Worm (Caenorhabditis elegans) whole organism, L4 larva: ENCODE measurements around the gene nfm-1.

Experiments used
- D1046.2 ChIP-seq: fragments of 200-800 bp; sonication (Bioruptor generic); IDR thresholded peaks from 2 replicates; pipeline ENCODE4 v1.3.6; 2022; ENCODE audit warnings: missing genetic modification characterization, missing compliant biosample characterization
- T20F7.1 ChIP-seq: fragments of 200-800 bp; sonication (Bioruptor generic); optimal IDR thresholded peaks from 2 replicates; lab custom pipeline; 2018; ENCODE audit warnings: mild to moderate bottlenecking, missing genetic modification characterization, missing compliant biosample characterization
- ZK546.5 ChIP-seq, 2 experiments: sonication (generic microtip); optimal IDR thresholded peaks; 2 replicates each; lab custom pipeline; 2017; ENCODE audit warnings: missing biosample characterization in 2 of 2, missing genetic modification characterization in 2 of 2
- aha-1 ChIP-seq: fragments of 150-350 bp; peaks from one replicate; lab custom pipeline; 2014; ENCODE audit warnings: missing biosample characterization, missing genetic modification characterization
- arid-1 ChIP-seq: fragments of 200-800 bp; sonication (Bioruptor generic); conservative IDR thresholded peaks from 2 replicates; pipeline ENCODE4 v1.3.6; 2022; ENCODE audit warnings: missing genetic modification reagents, missing genetic modification characterization, missing compliant biosample characterization
- ceh-28 ChIP-seq: fragments of 150-350 bp; optimal IDR thresholded peaks from 2 replicates; lab custom pipeline; 2014; ENCODE audit warnings: missing biosample characterization, missing genetic modification reagents, missing genetic modification characterization
- ceh-32 ChIP-seq: sonication (generic microtip); optimal IDR thresholded peaks from 2 replicates; lab custom pipeline; 2016; ENCODE audit warnings: mild to moderate bottlenecking, missing genetic modification characterization, missing compliant biosample characterization; ENCODE audit not compliant: poor library complexity
- ceh-62 ChIP-seq: sonication (generic microtip); optimal IDR thresholded peaks from 2 replicates; lab custom pipeline; 2017; ENCODE audit warnings: missing biosample characterization, missing genetic modification characterization
- daf-16 ChIP-seq, 3 experiments: sonication (generic microtip); optimal IDR thresholded peaks; 2 replicates each; lab custom pipeline; 2016 to 2017; ENCODE audit warnings: missing genetic modification characterization in 3 of 3, missing genetic modification reagents in 3 of 3, mild to moderate bottlenecking in 2 of 3, missing compliant biosample characterization in 2 of 3, missing biosample characterization in 1 of 3, moderate library complexity in 1 of 3
- dmd-6 ChIP-seq: fragments of 200-800 bp; sonication (Bioruptor generic); IDR thresholded peaks from 2 replicates; pipeline ENCODE4 v1.3.6; 2022; ENCODE audit warnings: missing genetic modification reagents, missing genetic modification characterization, missing compliant biosample characterization
- dpl-1 ChIP-seq: fragments of 150-350 bp; optimal IDR thresholded peaks from 2 replicates; lab custom pipeline; 2014; ENCODE audit warnings: missing biosample characterization, missing genetic modification reagents, missing genetic modification characterization
- dve-1 ChIP-seq: sonication (generic microtip); optimal IDR thresholded peaks from 2 replicates; lab custom pipeline; 2017; ENCODE audit warnings: antibody characterized with exemption, mild to moderate bottlenecking, missing genetic modification characterization, missing compliant biosample characterization; ENCODE audit not compliant: insufficient read depth
- egl-27 ChIP-seq: sonication (generic microtip); optimal IDR thresholded peaks from 3 replicates; lab custom pipeline; 2017; ENCODE audit warnings: missing biosample characterization, missing genetic modification reagents, missing genetic modification characterization
- hif-1 ChIP-seq, 2 experiments: sonication (generic microtip); optimal IDR thresholded peaks; 2 replicates each; lab custom pipeline; 2016 to 2017; ENCODE audit warnings: missing compliant biosample characterization in 2 of 2, missing genetic modification characterization in 2 of 2, missing genetic modification reagents in 2 of 2, missing genotype in 2 of 2, mild to moderate bottlenecking in 1 of 2
- hlh-11 ChIP-seq: fragments of 200-800 bp; sonication (Bioruptor generic); optimal IDR thresholded peaks from 2 replicates; lab custom pipeline; 2018; ENCODE audit warnings: mild to moderate bottlenecking, missing genetic modification characterization, missing compliant biosample characterization
- lin-29 ChIP-seq: fragments of 200-800 bp; sonication (Bioruptor generic); IDR thresholded peaks from 2 replicates; pipeline ENCODE4 v1.3.6; 2022; ENCODE audit warnings: missing genetic modification reagents, missing genetic modification characterization, missing compliant biosample characterization
- madf-5 ChIP-seq, 2 experiments: fragments of 200-800 bp; sonication (Bioruptor generic); IDR thresholded peaks; 2 replicates each; pipeline ENCODE4 v1.3.6; 2022; ENCODE audit warnings: missing compliant biosample characterization in 2 of 2, missing genetic modification characterization in 2 of 2
- mdl-1 ChIP-seq, 2 experiments: fragments of 150-350 bp in 1 of 2; sonication (generic microtip) in 1 of 2; optimal IDR thresholded peaks; 2 replicates each; lab custom pipeline; 2014 to 2017; ENCODE audit warnings: missing biosample characterization in 2 of 2, missing genetic modification characterization in 2 of 2
- mes-2 ChIP-seq: sonication (generic microtip); optimal IDR thresholded peaks from 2 replicates; lab custom pipeline; 2016; ENCODE audit warnings: missing genotype, mild to moderate bottlenecking, missing genetic modification characterization, missing compliant biosample characterization; ENCODE audit not compliant: poor library complexity, severe bottlenecking
- mxl-2 ChIP-seq: fragments of 200-800 bp; sonication (Bioruptor generic); conservative IDR thresholded peaks from 2 replicates; pipeline ENCODE4 v1.3.6; 2022; ENCODE audit warnings: missing genetic modification reagents, missing genetic modification characterization, missing compliant biosample characterization
- nhr-11 ChIP-seq: fragments of 150-350 bp; optimal IDR thresholded peaks from 2 replicates; lab custom pipeline; 2014; ENCODE audit warnings: missing biosample characterization, missing genetic modification characterization
- nhr-237 ChIP-seq: sonication (generic microtip); optimal IDR thresholded peaks from 2 replicates; lab custom pipeline; 2017; ENCODE audit warnings: missing biosample characterization, missing genetic modification characterization
- nhr-25 ChIP-seq: sonication (generic microtip); optimal IDR thresholded peaks from 2 replicates; lab custom pipeline; 2017; ENCODE audit warnings: missing genetic modification characterization, mild to moderate bottlenecking, missing compliant biosample characterization, antibody characterized with exemption, moderate library complexity, borderline replicate concordance; ENCODE audit not compliant: insufficient read depth
- nhr-28 ChIP-seq: fragments of 150-350 bp; optimal IDR thresholded peaks from 2 replicates; lab custom pipeline; 2014; ENCODE audit warnings: missing biosample characterization, missing genetic modification characterization
- nhr-42 ChIP-seq: fragments of 200-800 bp; sonication (Bioruptor generic); IDR thresholded peaks from 2 replicates; pipeline ENCODE4 v1.3.6; 2022; ENCODE audit warnings: missing genetic modification characterization, missing compliant biosample characterization
- nhr-48 ChIP-seq: sonication (generic microtip); optimal IDR thresholded peaks from 2 replicates; lab custom pipeline; 2016; ENCODE audit warnings: mild to moderate bottlenecking, missing genetic modification characterization, missing compliant biosample characterization
- pha-4 ChIP-seq, 2 experiments: fragments of 150-350 bp in 1 of 2; fragments of 200-800 bp in 1 of 2; sonication (Bioruptor generic) in 1 of 2; IDR thresholded peaks in 1 of 2; optimal IDR thresholded peaks in 1 of 2; 2 replicates each; pipeline versions ENCODE4 v1.3.6 to Lab custom; 2014 to 2022; ENCODE audit warnings: missing genetic modification characterization in 2 of 2, missing genetic modification reagents in 2 of 2, missing biosample characterization in 1 of 2, missing compliant biosample characterization in 1 of 2
- saeg-2 ChIP-seq: fragments of 200-800 bp; sonication (Bioruptor generic); IDR thresholded peaks from 2 replicates; pipeline ENCODE4 v1.3.6; 2022; ENCODE audit warnings: missing genetic modification reagents, missing genetic modification characterization, missing compliant biosample characterization
- snpc-1.2 ChIP-seq: fragments of 200-800 bp; sonication (Bioruptor generic); IDR thresholded peaks from 2 replicates; pipeline ENCODE4 v1.3.6; 2022; ENCODE audit warnings: missing genetic modification reagents, missing genetic modification characterization, missing compliant biosample characterization
- spr-1 ChIP-seq: sonication (generic microtip); optimal IDR thresholded peaks from 2 replicates; lab custom pipeline; 2016; ENCODE audit warnings: mild to moderate bottlenecking, missing genetic modification characterization, missing compliant biosample characterization
- unc-130 ChIP-seq: sonication (generic microtip); optimal IDR thresholded peaks from 2 replicates; lab custom pipeline; 2016; ENCODE audit warnings: missing genetic modification reagents, missing genetic modification characterization, missing compliant biosample characterization
- unc-62 ChIP-seq, 3 experiments: fragments of 150-350 bp in 1 of 3; sonication (generic microtip); optimal IDR thresholded peaks in 2 of 3; peaks in 1 of 3; 1 replicate in 1 of 3; 2 replicates in 2 of 3; lab custom pipeline; 2014 to 2017; ENCODE audit warnings: missing biosample characterization in 3 of 3, missing genetic modification characterization in 3 of 3, missing genetic modification reagents in 3 of 3, missing genotype in 1 of 3
- zfp-3 ChIP-seq: fragments of 200-800 bp; sonication (Bioruptor generic); conservative IDR thresholded peaks from 2 replicates; pipeline ENCODE4 v1.3.6; 2022; ENCODE audit warnings: missing genetic modification reagents, missing genetic modification characterization, missing compliant biosample characterization
- ztf-11 ChIP-seq: fragments of 150-350 bp; optimal IDR thresholded peaks from 2 replicates; lab custom pipeline; 2014; ENCODE audit warnings: missing biosample characterization, missing genetic modification characterization

nfm-1 gene

DNA sequence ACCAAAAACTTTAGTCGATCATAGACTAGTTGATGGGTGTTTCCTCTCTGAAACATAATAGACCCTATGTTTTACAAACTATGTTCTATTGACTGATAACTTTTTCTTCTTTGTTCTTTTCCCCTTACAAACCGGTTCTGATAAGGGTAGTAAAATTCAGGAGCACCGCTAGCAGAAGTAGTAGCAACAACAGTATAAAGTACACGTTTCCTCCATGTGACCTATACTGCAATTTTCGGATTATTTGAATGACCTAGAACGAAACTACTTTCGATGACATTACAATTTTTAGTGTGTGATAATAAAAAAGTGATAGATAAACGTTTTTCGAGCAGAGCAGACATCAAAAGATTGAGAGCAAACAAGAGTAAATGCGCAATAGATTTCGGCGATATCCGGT is 21.0 kb downstream of the nfm-1 start (continued):
- TF ChIP-seq nhr-25 (tag; lab: Kevin White, UChicago) (no peak), madf-5 (GFP tag; IDR thresholded peaks at IDR 0.05; lab: Robert Waterston, UW) (no peak), dve-1 (peak; percentile 89), unc-62 (GFP tag; optimal IDR thresholded peaks at IDR 0.05 in 1 of 2; lab: Kevin White, UChicago) (no peak), unc-62 (tag; optimal IDR thresholded peaks at IDR 0.05; lab: Kevin White, UChicago) (no peak), hlh-11 (peak; percentile 78), nhr-28 (tag; lab: Kevin White, UChicago) (peak; percentile 56), zfp-3 (GFP tag; lab: Robert Waterston, UW) (no peak), ztf-11 (tag; lab: Kevin White, UChicago) (no peak), mxl-2 (GFP tag; lab: Robert Waterston, UW) (no peak), nhr-11 (tag; lab: Kevin White, UChicago) (no peak), dmd-6 (GFP tag; lab: Robert Waterston, UW) (peak; percentile 78), nhr-48 (tag; lab: Kevin White, UChicago) (peak; percentile 35), mdl-1 (tag; optimal IDR thresholded peaks at IDR 0.05; lab: Kevin White, UChicago) (peak in 1 of 2 experiments; percentile 64)

DNA sequence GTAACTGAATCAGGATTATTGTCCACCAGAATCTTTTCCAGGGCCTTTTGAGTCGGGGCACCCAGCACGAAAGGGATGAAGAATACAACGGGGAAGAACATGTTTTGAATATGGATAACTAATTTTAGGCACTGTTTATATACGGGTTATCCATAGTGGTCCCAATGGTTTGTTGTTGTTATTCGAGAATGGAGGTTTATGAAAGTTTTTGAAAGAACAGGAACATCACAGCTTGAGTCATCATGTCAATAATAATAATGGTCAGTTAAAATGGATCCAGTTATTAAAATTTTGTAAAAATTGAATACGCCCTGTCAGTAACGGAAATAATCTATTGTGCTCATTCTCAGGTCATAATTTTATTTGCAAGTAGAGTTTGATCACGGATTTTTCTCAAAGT is 23.9 kb downstream of the nfm-1 start, which contains the start of gene nas-28:
nas-28 (minus strand) TSS at position 101 of the 400 bp plus-strand sequence.
- TF ChIP-seq ceh-62 (tag; lab: Kevin White, UChicago) = no peak
- no peak for TF ChIP-seq nhr-11 (tag; lab: Kevin White, UChicago)
- TF ChIP-seq dve-1 = no peak
- no peak for TF ChIP-seq pha-4 (GFP tag; IDR thresholded peaks at IDR 0.05; lab: Robert Waterston, UW)
- no peak for TF ChIP-seq pha-4 (tag; optimal IDR thresholded peaks at IDR 0.05; lab: Kevin White, UChicago)
- no peak for TF ChIP-seq lin-29
- no peak for TF ChIP-seq unc-130 (GFP tag; lab: Kevin White, UChicago)

DNA sequence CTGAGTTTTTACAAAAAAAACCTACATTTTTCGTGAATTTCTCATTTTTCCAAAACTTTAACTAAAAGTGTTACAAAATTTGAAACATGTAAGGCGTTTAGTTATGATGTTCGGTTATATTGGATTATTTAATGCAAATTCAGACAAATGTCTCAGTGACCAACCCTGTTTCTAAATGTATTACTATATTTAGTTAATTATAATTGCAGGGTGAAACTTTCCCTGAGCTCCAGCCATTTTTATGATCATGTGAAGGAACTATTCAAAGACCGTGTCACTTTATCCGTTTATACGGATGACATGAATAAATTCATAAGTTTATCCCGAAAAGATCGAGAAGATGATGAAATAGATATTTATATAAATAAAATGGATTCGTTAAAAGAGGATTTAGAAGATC is 31.6 kb downstream of the nfm-1 start, which contains the start of gene C23G10.5:
C23G10.5 (plus strand) TSS at position 301 of the 400 bp plus-strand sequence.
- TF ChIP-seq nhr-237 (tag; lab: Kevin White, UChicago) (no peak), egl-27 (tag; lab: Kevin White, UChicago) (no peak), mes-2 (tag; lab: Kevin White, UChicago) (no peak), nhr-42 (GFP tag; lab: Robert Waterston, UW) (no peak), daf-16 (GFP tag; optimal IDR thresholded peaks at IDR 0.05; lab: Kevin White, UChicago) (no peak), daf-16 (tag; optimal IDR thresholded peaks at IDR 0.05; lab: Kevin White, UChicago) (no peak), D1046.2 (GFP tag; lab: Robert Waterston, UW) (no peak), ZK546.5 (tag; optimal IDR thresholded peaks at IDR 0.05; lab: Kevin White, UChicago) (no peak), arid-1 (GFP tag; lab: Robert Waterston, UW) (no peak), T20F7.1 (GFP tag; lab: Kevin White, UChicago) (no peak), hif-1 (tag; optimal IDR thresholded peaks at IDR 0.05; lab: Kevin White, UChicago) (no peak), saeg-2 (GFP tag; lab: Robert Waterston, UW) (no peak), snpc-1.2 (no peak), nhr-11 (tag; lab: Kevin White, UChicago) (no peak), ceh-28 (tag; lab: Kevin White, UChicago) (no peak), ceh-32 (tag; lab: Kevin White, UChicago) (no peak), spr-1 (no peak), dpl-1 (GFP tag; lab: Kevin White, UChicago) (no peak), aha-1 (no peak)
